Fruit fly (Drosophila melanogaster) whole organism, wandering third instar larva: ENCODE data around the gene Gr21a.

Source experiments
- Dif ChIP-seq: fragments of 200-275, 200-300 bp; sonication (Bioruptor generic); optimal IDR thresholded peaks from 2 replicates; lab custom pipeline; 2018; ENCODE audit warnings: missing biosample characterization, missing genetic modification characterization; ENCODE audit not compliant: partially characterized antibody
- GATAd ChIP-seq: sonication (Bioruptor generic); optimal IDR thresholded peaks from 2 replicates; lab custom pipeline; 2016; ENCODE audit warnings: missing biosample characterization, missing genetic modification characterization
- N ChIP-seq: fragments of >200 bp; optimal IDR thresholded peaks from 2 replicates; lab custom pipeline; 2018; ENCODE audit warnings: missing biosample characterization, missing external identifiers, missing genetic modification characterization
- pan ChIP-seq: fragments of >200 bp; optimal IDR thresholded peaks from 2 replicates; lab custom pipeline; 2017

dm6 chr2L:773247-773646 lies 7.0 kb upstream of the Gr21a start, which contains the start of gene CG12506:
- no peak for TF ChIP-seq GATAd (GFP tag; lab: Kevin White, UChicago)
- no peak for TF ChIP-seq N (GFP tag; lab: Kevin White, UChicago)
- no peak for TF ChIP-seq pan (lab: Kevin White, UChicago)
- TF ChIP-seq Dif (GFP tag; lab: Kevin White, UChicago): no peak
